Worm (Caenorhabditis elegans) whole organism, late embryonic: ENCODE data around the gene K04C2.5.

Experiments used
- C08G9.2 ChIP-seq: sonication (generic microtip); optimal IDR thresholded peaks from 2 replicates; lab custom pipeline; 2016; ENCODE audit warnings: mild to moderate bottlenecking, missing genetic modification characterization, moderate library complexity, missing compliant biosample characterization
- Y22D7AL.16 ChIP-seq: sonication (generic microtip); optimal IDR thresholded peaks from 2 replicates; lab custom pipeline; 2016; ENCODE audit warnings: missing genetic modification characterization, missing compliant biosample characterization
- ama-1 ChIP-seq: fragments of 150-350 bp; optimal IDR thresholded peaks from 2 replicates; lab custom pipeline; 2014
- ceh-19 ChIP-seq: fragments of 200-800 bp; sonication (Bioruptor generic); optimal IDR thresholded peaks from 2 replicates; lab custom pipeline; 2018; ENCODE audit warnings: mild to moderate bottlenecking, missing genetic modification characterization, missing compliant biosample characterization
- dmd-4 ChIP-seq: sonication (generic microtip); optimal IDR thresholded peaks from 2 replicates; lab custom pipeline; 2016; ENCODE audit warnings: borderline replicate concordance, missing genetic modification characterization, missing compliant biosample characterization
- madf-2 ChIP-seq: sonication (generic microtip); optimal IDR thresholded peaks from 2 replicates; lab custom pipeline; 2017; ENCODE audit warnings: missing genetic modification characterization, missing compliant biosample characterization
- pax-1 ChIP-seq: fragments of 150-350 bp; optimal IDR thresholded peaks from 2 replicates; lab custom pipeline; 2014; ENCODE audit warnings: missing biosample characterization, missing genetic modification characterization
- pqm-1 ChIP-seq: sonication (generic microtip); optimal IDR thresholded peaks from 2 replicates; lab custom pipeline; 2016; ENCODE audit warnings: missing genetic modification characterization, missing compliant biosample characterization
- syd-9 ChIP-seq: sonication (generic microtip); optimal IDR thresholded peaks from 2 replicates; lab custom pipeline; 2016; ENCODE audit warnings: mild to moderate bottlenecking, missing genetic modification characterization, moderate library complexity, missing compliant biosample characterization
- tbx-2 ChIP-seq: sonication (generic microtip); optimal IDR thresholded peaks from 2 replicates; lab custom pipeline; 2016; ENCODE audit warnings: missing genetic modification characterization, missing compliant biosample characterization

ce11 chrIII:6859482-6859881 is 32.0 kb downstream of the K04C2.5 start, which contains the start of gene clec-158:
- no peak for TF ChIP-seq dmd-4 (tag; lab: Kevin White, UChicago)
- no peak for TF ChIP-seq ama-1
- no peak for TF ChIP-seq ceh-19
- no peak for TF ChIP-seq C08G9.2
- no peak for TF ChIP-seq Y22D7AL.16 (tag; lab: Kevin White, UChicago)
- TF ChIP-seq pqm-1 (tag; lab: Kevin White, UChicago): no peak
- no peak for TF ChIP-seq tbx-2 (tag; lab: Kevin White, UChicago)
- TF ChIP-seq madf-2 (tag; lab: Kevin White, UChicago): no peak
- no peak for TF ChIP-seq syd-9 (tag; lab: Kevin White, UChicago)
- no peak for TF ChIP-seq pax-1 (tag; lab: Kevin White, UChicago)
